Worm (Caenorhabditis elegans): Measurements from ENCODE around the gene C14F11.4.

Gene C14F11.4

ce11 chrX:6240640-6241033 is 7.8 kb upstream of the C14F11.4 start, which contains the start of gene got-2.2:
TSS of gene got-2.2 (plus strand) at chrX:6240983.
- TF ChIP-seq tab-1 (GFP tag; IDR thresholded peaks at IDR 0.05) (no peak), cog-1 (tag; optimal IDR thresholded peaks at IDR 0.05) (no peak), med-1 (GFP tag; optimal IDR thresholded peaks at IDR 0.05; ENCODE audit: insufficient read depth) (no peak), klf-2 (GFP tag; conservative IDR thresholded peaks at IDR 0.05) (no peak), flt-1 (GFP tag; IDR thresholded peaks at IDR 0.05) (no peak), ztf-29 (GFP tag; IDR thresholded peaks at IDR 0.05) (no peak), ref-1 (GFP tag; conservative IDR thresholded peaks at IDR 0.05) (no peak), T22C8.4 (GFP tag; IDR thresholded peaks at IDR 0.05) (no peak), ztf-23 (GFP tag; IDR thresholded peaks at IDR 0.05) (no peak)

- TF ChIP-seq ztf-29 (GFP tag; IDR thresholded peaks at IDR 0.05) = no peak
- TF ChIP-seq ztf-23 (GFP tag; IDR thresholded peaks at IDR 0.05) = no peak
- no peak for TF ChIP-seq med-1 (GFP tag; optimal IDR thresholded peaks at IDR 0.05; ENCODE audit: insufficient read depth)
- no peak for TF ChIP-seq ref-1 (GFP tag; conservative IDR thresholded peaks at IDR 0.05)
- TF ChIP-seq flt-1 (GFP tag; IDR thresholded peaks at IDR 0.05) = no peak
- no peak for TF ChIP-seq cog-1 (tag; optimal IDR thresholded peaks at IDR 0.05)
- TF ChIP-seq tab-1 (GFP tag; IDR thresholded peaks at IDR 0.05) = no peak
- TF ChIP-seq T22C8.4 (GFP tag; IDR thresholded peaks at IDR 0.05) = no peak
- TF ChIP-seq klf-2 (GFP tag; conservative IDR thresholded peaks at IDR 0.05) = no peak
These were observed 7.2 kb upstream of the C14F11.4 start for ce11 chrX:6239927-6240639.

ce11 chrX:6238973-6239372 is 6.1 kb upstream of the C14F11.4 start, which contains the start of gene rml-3:
TSS of gene rml-3 (minus strand) at chrX:6239065.
- TF ChIP-seq med-1 (GFP tag; optimal IDR thresholded peaks at IDR 0.05; ENCODE audit: insufficient read depth) (no peak), ztf-23 (GFP tag; IDR thresholded peaks at IDR 0.05) (no peak), tab-1 (GFP tag; IDR thresholded peaks at IDR 0.05) (no peak), klf-2 (GFP tag; conservative IDR thresholded peaks at IDR 0.05) (no peak), flt-1 (GFP tag; IDR thresholded peaks at IDR 0.05) (no peak), cog-1 (tag; optimal IDR thresholded peaks at IDR 0.05) (no peak)

- no peak for TF ChIP-seq cog-1 (tag; optimal IDR thresholded peaks at IDR 0.05)
- TF ChIP-seq med-1 (GFP tag; optimal IDR thresholded peaks at IDR 0.05; ENCODE audit: insufficient read depth) = no peak
- no peak for TF ChIP-seq ztf-23 (GFP tag; IDR thresholded peaks at IDR 0.05)
- TF ChIP-seq flt-1 (GFP tag; IDR thresholded peaks at IDR 0.05) = no peak
- TF ChIP-seq ref-1 (GFP tag; conservative IDR thresholded peaks at IDR 0.05) = no peak
- TF ChIP-seq klf-2 (GFP tag; conservative IDR thresholded peaks at IDR 0.05) = no peak
- no peak for TF ChIP-seq T22C8.4 (GFP tag; IDR thresholded peaks at IDR 0.05)
- no peak for TF ChIP-seq ztf-29 (GFP tag; IDR thresholded peaks at IDR 0.05)
- TF ChIP-seq tab-1 (GFP tag; IDR thresholded peaks at IDR 0.05) = no peak
These were observed 2.6 kb upstream of the C14F11.4 start, which contains the start of gene hsp-43 for ce11 chrX:6235443-6235842. TSS of gene hsp-43 (minus strand) at chrX:6235543.

ce11 chrX:6230669-6231068 is 2.2 kb downstream of the C14F11.4 start, which contains the start of gene lite-1:
TSS of gene lite-1 (minus strand) at chrX:6230769.
- TF ChIP-seq tab-1 (GFP tag; IDR thresholded peaks at IDR 0.05) = no peak
- no peak for TF ChIP-seq med-1 (GFP tag; optimal IDR thresholded peaks at IDR 0.05; ENCODE audit: insufficient read depth)

- TF ChIP-seq T22C8.4 (GFP tag; IDR thresholded peaks at IDR 0.05) (peak; percentile 53), ztf-23 (GFP tag; IDR thresholded peaks at IDR 0.05) (no peak), tab-1 (GFP tag; IDR thresholded peaks at IDR 0.05) (no peak), ref-1 (GFP tag; conservative IDR thresholded peaks at IDR 0.05) (no peak)
These were observed 8.0 kb downstream of the C14F11.4 start for ce11 chrX:6224841-6225240.

- no peak for TF ChIP-seq klf-2 (GFP tag; conservative IDR thresholded peaks at IDR 0.05)
- TF ChIP-seq tab-1 (GFP tag; IDR thresholded peaks at IDR 0.05) = no peak
- TF ChIP-seq flt-1 (GFP tag; IDR thresholded peaks at IDR 0.05) = no peak
These were observed 11.8 kb downstream of the C14F11.4 start for ce11 chrX:6221097-6221496.

- TF ChIP-seq klf-2 (GFP tag; conservative IDR thresholded peaks at IDR 0.05) = peak; percentile 60; the same call in 1 of the 2 replicates
- no peak for TF ChIP-seq cog-1 (tag; optimal IDR thresholded peaks at IDR 0.05)
- TF ChIP-seq T22C8.4 (GFP tag; IDR thresholded peaks at IDR 0.05) = peak; percentile 38; the same call in 1 of the 2 replicates
- no peak for TF ChIP-seq med-1 (GFP tag; optimal IDR thresholded peaks at IDR 0.05; ENCODE audit: insufficient read depth)
- peak; percentile 89 for TF ChIP-seq flt-1 (GFP tag; IDR thresholded peaks at IDR 0.05)
- peak; percentile 80 for TF ChIP-seq ztf-23 (GFP tag; IDR thresholded peaks at IDR 0.05)
- peak; percentile 77 for TF ChIP-seq tab-1 (GFP tag; IDR thresholded peaks at IDR 0.05)
- TF ChIP-seq ref-1 (GFP tag; conservative IDR thresholded peaks at IDR 0.05) = 0 out of 2 replicates have a peak, but pooled peaks have one; percentile 54
- TF ChIP-seq ztf-29 (GFP tag; IDR thresholded peaks at IDR 0.05) = peak; percentile 46
These were observed 13.0 kb downstream of the C14F11.4 start for ce11 chrX:6219892-6220291.

ce11 chrX:6216551-6216950 is 16.3 kb downstream of the C14F11.4 start, which contains the start of gene lrch-1:
TSS of gene lrch-1 (minus strand) at chrX:6216651.
- TF ChIP-seq tab-1 (GFP tag; IDR thresholded peaks at IDR 0.05) = no peak
- no peak for TF ChIP-seq cog-1 (tag; optimal IDR thresholded peaks at IDR 0.05)
- no peak for TF ChIP-seq flt-1 (GFP tag; IDR thresholded peaks at IDR 0.05)
- TF ChIP-seq ref-1 (GFP tag; conservative IDR thresholded peaks at IDR 0.05) = no peak
- TF ChIP-seq ztf-23 (GFP tag; IDR thresholded peaks at IDR 0.05) = no peak
- no peak for TF ChIP-seq med-1 (GFP tag; optimal IDR thresholded peaks at IDR 0.05; ENCODE audit: insufficient read depth)
- no peak for TF ChIP-seq T22C8.4 (GFP tag; IDR thresholded peaks at IDR 0.05)
- no peak for TF ChIP-seq klf-2 (GFP tag; conservative IDR thresholded peaks at IDR 0.05)
- TF ChIP-seq ztf-29 (GFP tag; IDR thresholded peaks at IDR 0.05) = no peak

ce11 chrX:6211322-6211820 is 21.5 kb downstream of the C14F11.4 start:
- TF ChIP-seq ref-1 (GFP tag; conservative IDR thresholded peaks at IDR 0.05) (no peak), klf-2 (GFP tag; conservative IDR thresholded peaks at IDR 0.05) (no peak), flt-1 (GFP tag; IDR thresholded peaks at IDR 0.05) (no peak), ztf-29 (GFP tag; IDR thresholded peaks at IDR 0.05) (no peak), T22C8.4 (GFP tag; IDR thresholded peaks at IDR 0.05) (no peak), tab-1 (GFP tag; IDR thresholded peaks at IDR 0.05) (no peak; the same call in 1 of the 2 replicates), cog-1 (tag; optimal IDR thresholded peaks at IDR 0.05) (no peak), med-1 (GFP tag; optimal IDR thresholded peaks at IDR 0.05; ENCODE audit: insufficient read depth) (no peak), ztf-23 (GFP tag; IDR thresholded peaks at IDR 0.05) (no peak)

Measured in whole organism, midembryonic.